Fruit fly (Drosophila melanogaster) whole organism, embryonic: Measurements from ENCODE around the gene CG43755.
A peak's percentile ranks its signal among the peaks of the same experiment; 100 is the strongest.

Experiments used
- Abd-B ChIP-seq: fragments of 200-800 bp; sonication (Bioruptor generic); optimal IDR thresholded peaks from 2 replicates; lab custom pipeline; 2018; ENCODE audit warnings: missing biosample characterization, mild to moderate bottlenecking, missing genetic modification characterization, moderate library complexity
- Asciz ChIP-seq: fragments of 200-800 bp; sonication (Bioruptor generic); optimal IDR thresholded peaks from 2 replicates; lab custom pipeline; 2017; ENCODE audit warnings: missing biosample characterization, mild to moderate bottlenecking, missing genetic modification characterization, missing genetic modification reagents
- Blimp-1 ChIP-seq: fragments of 200-800 bp; sonication (Bioruptor generic); optimal IDR thresholded peaks from 3 replicates; lab custom pipeline; 2018; ENCODE audit warnings: missing biosample characterization, missing genetic modification characterization, mild to moderate bottlenecking, moderate library complexity, missing genetic modification reagents
- BtbVII ChIP-seq: fragments of 200-800 bp; sonication (Bioruptor generic); optimal IDR thresholded peaks from 3 replicates; lab custom pipeline; 2017; ENCODE audit warnings: missing biosample characterization, mild to moderate bottlenecking, missing genetic modification characterization
- CG10209 ChIP-seq: fragments of 200-800 bp; sonication (Bioruptor generic); optimal IDR thresholded peaks from 3 replicates; lab custom pipeline; 2017; ENCODE audit warnings: missing biosample characterization, mild to moderate bottlenecking, missing genetic modification characterization, missing genetic modification reagents
- CG1024 ChIP-seq: fragments of 200-800 bp; sonication (Bioruptor generic); IDR thresholded peaks from 2 replicates; pipeline ENCODE4 v1.3.6; 2022; ENCODE audit warnings: missing biosample characterization, missing genetic modification characterization
- CG10274 ChIP-seq: fragments of 200-800 bp; sonication (Bioruptor generic); optimal IDR thresholded peaks from 3 replicates; lab custom pipeline; 2017; ENCODE audit warnings: missing biosample characterization, mild to moderate bottlenecking, missing genetic modification characterization
- CG10366 ChIP-seq: fragments of 200-800 bp; sonication (Bioruptor generic); IDR thresholded peaks from 2 replicates; pipeline ENCODE4 v1.3.6; 2022; ENCODE audit warnings: missing biosample characterization, missing genetic modification characterization
- CG11247 ChIP-seq: fragments of 200-800 bp; sonication (Bioruptor generic); IDR thresholded peaks from 2 replicates; pipeline ENCODE4 v1.3.6; 2022; ENCODE audit warnings: missing biosample characterization, missing genetic modification characterization
- CG11695 ChIP-seq: fragments of 200-800 bp; sonication (Bioruptor generic); IDR thresholded peaks from 3 replicates; pipeline ENCODE4 v1.3.6; 2022; ENCODE audit warnings: missing biosample characterization, missing genetic modification characterization
- CG12155 ChIP-seq: fragments of 200-800 bp; sonication (Bioruptor generic); optimal IDR thresholded peaks from 3 replicates; lab custom pipeline; 2016; ENCODE audit warnings: missing biosample characterization, missing genetic modification characterization
- CG13123 ChIP-seq: fragments of 200-800 bp; sonication (Bioruptor generic); optimal IDR thresholded peaks from 2 replicates; lab custom pipeline; 2016; ENCODE audit warnings: missing biosample characterization, missing genetic modification characterization
- CG14441 ChIP-seq: fragments of 200-800 bp; sonication (Bioruptor generic); IDR thresholded peaks from 2 replicates; pipeline ENCODE4 v1.3.6; 2022; ENCODE audit warnings: missing biosample characterization, missing genetic modification characterization
- CG15514 ChIP-seq: fragments of 200-800 bp; sonication (Bioruptor generic); optimal IDR thresholded peaks from 3 replicates; lab custom pipeline; 2017; ENCODE audit warnings: missing biosample characterization, missing genetic modification characterization, mild to moderate bottlenecking, moderate library complexity, missing genetic modification reagents
- CG17328 ChIP-seq: fragments of 200-800 bp; sonication (Bioruptor generic); IDR thresholded peaks from 2 replicates; pipeline ENCODE4 v1.3.6; 2022; ENCODE audit warnings: missing biosample characterization, missing genetic modification characterization
- CG17912 ChIP-seq: fragments of 200-800 bp; sonication (Bioruptor generic); optimal IDR thresholded peaks from 2 replicates; lab custom pipeline; 2018; ENCODE audit warnings: missing biosample characterization, mild to moderate bottlenecking, missing genetic modification characterization
- CG1792 ChIP-seq: fragments of 200-800 bp; sonication (Bioruptor generic); optimal IDR thresholded peaks from 2 replicates; lab custom pipeline; 2016; ENCODE audit warnings: missing biosample characterization, missing genetic modification characterization
- CG18262 ChIP-seq: fragments of 200-800 bp; optimal IDR thresholded peaks from 3 replicates; lab custom pipeline; 2019; ENCODE audit warnings: missing biosample characterization, mild to moderate bottlenecking, missing genetic modification characterization, moderate library complexity
- CG30431 ChIP-seq: fragments of 200-800 bp; sonication (Bioruptor generic); optimal IDR thresholded peaks from 2 replicates; lab custom pipeline; 2017; ENCODE audit warnings: missing biosample characterization, missing genetic modification characterization
- CG34376 ChIP-seq: fragments of 200-800 bp; sonication (Bioruptor generic); optimal IDR thresholded peaks from 2 replicates; lab custom pipeline; 2018; ENCODE audit warnings: missing biosample characterization, mild to moderate bottlenecking, missing genetic modification characterization
- CG42726 ChIP-seq: fragments of 200-800 bp; sonication (Bioruptor generic); IDR thresholded peaks from 2 replicates; pipeline ENCODE4 v1.3.6; 2022; ENCODE audit warnings: missing biosample characterization, missing genetic modification characterization; ENCODE audit not compliant: partially characterized antibody
- CG4404 ChIP-seq: fragments of 200-800 bp; sonication (Bioruptor generic); IDR thresholded peaks from 2 replicates; pipeline ENCODE4 v1.3.6; 2022; ENCODE audit warnings: missing biosample characterization, missing genetic modification characterization
- CG7839 ChIP-seq: fragments of 200-800 bp; sonication (Bioruptor generic); optimal IDR thresholded peaks from 3 replicates; lab custom pipeline; 2018; ENCODE audit warnings: missing biosample characterization, mild to moderate bottlenecking, missing genetic modification characterization, moderate library complexity
- CG9609 ChIP-seq: fragments of 200-800 bp; sonication (Bioruptor generic); optimal IDR thresholded peaks from 3 replicates; lab custom pipeline; 2016; ENCODE audit warnings: missing biosample characterization, missing genetic modification characterization
- CHES-1-like ChIP-seq: fragments of 200-800 bp; sonication (Bioruptor generic); optimal IDR thresholded peaks from 2 replicates; lab custom pipeline; 2016; ENCODE audit warnings: missing biosample characterization, missing genetic modification characterization
- Camta ChIP-seq: fragments of 200-800 bp; sonication (Bioruptor generic); optimal IDR thresholded peaks from 2 replicates; lab custom pipeline; 2016; ENCODE audit warnings: missing biosample characterization, missing genetic modification characterization
- Dad ChIP-seq: fragments of 200-800 bp; sonication (Bioruptor generic); optimal IDR thresholded peaks from 3 replicates; lab custom pipeline; 2016; ENCODE audit warnings: missing biosample characterization, missing genetic modification characterization
- Eip74EF ChIP-seq, 2 experiments: fragments of 200-800 bp in 1 of 2; fragments of >200 bp in 1 of 2; sonication (Bioruptor generic) in 1 of 2; optimal IDR thresholded peaks; 2 replicates each; lab custom pipeline; 2017 to 2019; ENCODE audit warnings: missing biosample characterization in 2 of 2, missing genetic modification characterization in 2 of 2, mild to moderate bottlenecking in 1 of 2, moderate library complexity in 1 of 2
- Ets97D ChIP-seq: fragments of 200-800 bp; sonication (Bioruptor generic); optimal IDR thresholded peaks from 3 replicates; lab custom pipeline; 2016; ENCODE audit warnings: missing biosample characterization, missing genetic modification characterization
- Meics ChIP-seq: fragments of 200-800 bp; sonication (Bioruptor generic); optimal IDR thresholded peaks from 2 replicates; lab custom pipeline; 2017; ENCODE audit warnings: missing biosample characterization, mild to moderate bottlenecking, missing genetic modification characterization
- PHDP ChIP-seq: fragments of 200-800 bp; sonication (Bioruptor generic); optimal IDR thresholded peaks from 3 replicates; lab custom pipeline; 2018; ENCODE audit warnings: missing biosample characterization, mild to moderate bottlenecking, missing genetic modification characterization, moderate library complexity
- Rfx ChIP-seq: fragments of 200-800 bp; sonication (Bioruptor generic); IDR thresholded peaks from 2 replicates; pipeline ENCODE4 v1.3.6; 2022; ENCODE audit warnings: missing biosample characterization, missing genetic modification characterization
- Scr ChIP-seq: fragments of 200-800 bp; sonication (Bioruptor generic); IDR thresholded peaks from 2 replicates; pipeline ENCODE4 v1.3.6; 2022; ENCODE audit warnings: missing biosample characterization, missing genetic modification characterization; ENCODE audit not compliant: partially characterized antibody
- Tbp ChIP-seq: fragments of >200 bp; optimal IDR thresholded peaks from 2 replicates; lab custom pipeline; 2018; ENCODE audit warnings: missing biosample characterization, missing genetic modification characterization
- Trl ChIP-seq, 3 experiments: fragments of >200 bp in 2 of 3; fragments of 200-800 bp in 1 of 3; sonication (Bioruptor generic) in 1 of 3; optimal IDR thresholded peaks; 2 replicates in 1 of 3; 3 replicates in 2 of 3; lab custom pipeline; 2016 to 2017; ENCODE audit warnings: missing biosample characterization in 1 of 3, missing genetic modification characterization in 1 of 3
- al ChIP-seq: fragments of 200-800 bp; sonication (Bioruptor generic); IDR thresholded peaks from 2 replicates; pipeline ENCODE4 v1.3.6; 2022; ENCODE audit warnings: missing biosample characterization, missing genetic modification characterization
- dan ChIP-seq: fragments of 200-800 bp; sonication (Bioruptor generic); IDR thresholded peaks from 2 replicates; pipeline ENCODE4 v1.3.6; 2022; ENCODE audit warnings: missing biosample characterization, missing genetic modification characterization
- dmrt11E ChIP-seq: fragments of 200-800 bp; sonication (Bioruptor generic); optimal IDR thresholded peaks from 3 replicates; lab custom pipeline; 2018; ENCODE audit warnings: missing biosample characterization, mild to moderate bottlenecking, missing genetic modification characterization, moderate library complexity
- hbn ChIP-seq: fragments of 200-800 bp; sonication (Bioruptor generic); IDR thresholded peaks from 2 replicates; pipeline ENCODE4 v1.3.6; 2022; ENCODE audit warnings: missing biosample characterization, missing genetic modification characterization; ENCODE audit not compliant: partially characterized antibody
- kah ChIP-seq: fragments of 200-800 bp; sonication (Bioruptor generic); optimal IDR thresholded peaks from 2 replicates; lab custom pipeline; 2018; ENCODE audit warnings: missing biosample characterization, mild to moderate bottlenecking, missing genetic modification characterization
- klu ChIP-seq: fragments of 200-800 bp; sonication (Bioruptor generic); IDR thresholded peaks from 2 replicates; pipeline ENCODE4 v1.3.6; 2022; ENCODE audit warnings: missing biosample characterization, missing genetic modification characterization
- luna ChIP-seq: fragments of 200-800 bp; sonication (Bioruptor generic); optimal IDR thresholded peaks from 2 replicates; lab custom pipeline; 2016; ENCODE audit warnings: missing biosample characterization, missing genetic modification characterization
- onecut ChIP-seq: fragments of 200-800 bp; sonication (Bioruptor generic); IDR thresholded peaks from 2 replicates; pipeline ENCODE4 v1.3.6; 2022; ENCODE audit warnings: missing biosample characterization, missing genetic modification characterization
- shn ChIP-seq: fragments of 200-800 bp; sonication (Bioruptor generic); optimal IDR thresholded peaks from 3 replicates; lab custom pipeline; 2016; ENCODE audit warnings: missing biosample characterization, missing genetic modification characterization
- slbo ChIP-seq: fragments of 200-800 bp; sonication (Bioruptor generic); IDR thresholded peaks from 2 replicates; pipeline ENCODE4 v1.3.6; 2022; ENCODE audit warnings: missing biosample characterization, missing genetic modification characterization
- stwl ChIP-seq: fragments of 200-800 bp; sonication (Bioruptor generic); optimal IDR thresholded peaks from 3 replicates; lab custom pipeline; 2018; ENCODE audit warnings: missing biosample characterization, mild to moderate bottlenecking, missing genetic modification characterization, moderate library complexity
- tna ChIP-seq: fragments of 200-800 bp; sonication (Bioruptor generic); IDR thresholded peaks from 2 replicates; pipeline ENCODE4 v1.3.6; 2022; ENCODE audit warnings: missing biosample characterization, missing genetic modification characterization; ENCODE audit not compliant: partially characterized antibody
- usp ChIP-seq: fragments of >200 bp; optimal IDR thresholded peaks from 2 replicates; lab custom pipeline; 2017; ENCODE audit warnings: missing biosample characterization, missing genetic modification characterization

Gene CG43755

DNA sequence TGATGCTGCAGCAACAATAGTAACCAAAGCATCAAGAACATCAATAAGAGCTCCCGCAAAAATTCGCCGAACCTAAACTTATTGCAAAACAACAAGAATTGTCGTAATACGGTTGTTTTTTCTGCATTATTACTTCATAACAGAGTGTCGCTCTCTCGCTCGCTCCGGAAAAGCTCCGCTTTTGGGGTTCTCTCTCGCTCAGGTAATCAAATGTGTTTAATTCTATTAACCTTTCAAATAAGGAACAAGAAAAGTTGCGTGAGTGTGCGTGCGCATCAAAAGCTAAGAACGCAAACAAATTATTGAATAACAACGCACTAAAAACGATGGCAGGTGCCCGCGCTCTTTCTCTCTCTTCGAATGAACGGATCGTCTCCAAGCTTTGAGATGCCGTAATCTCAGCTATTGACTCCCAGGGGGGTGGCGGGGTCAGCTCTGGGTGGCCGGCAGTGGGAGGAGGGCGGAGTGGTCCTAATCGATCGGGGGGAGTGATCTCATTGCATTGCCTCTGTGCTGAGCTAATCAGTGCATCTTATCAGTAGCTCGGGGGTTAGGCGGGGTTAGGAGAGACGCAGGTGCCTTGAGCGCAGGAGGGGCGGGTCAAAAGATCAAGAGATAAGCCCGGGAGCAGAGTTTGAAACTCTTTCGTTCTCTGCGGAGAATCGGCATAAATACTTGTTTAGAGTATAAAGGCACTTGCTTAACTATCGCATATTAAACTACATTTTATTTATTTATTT, 23.2 kb downstream of the CG43755 start (continued):
- TF ChIP-seq kah (GFP tag; lab: Kevin White, UChicago) (no peak), Asciz (GFP tag; lab: Kevin White, UChicago) (no peak), CG11695 (GFP tag; lab: Robert Waterston, UW) (no peak), CG7839 (tag; lab: Kevin White, UChicago) (no peak), CG4404 (no peak), slbo (GFP tag; lab: Robert Waterston, UW) (peak; percentile 23), Rfx (GFP tag; lab: Robert Waterston, UW) (no peak), BtbVII (GFP tag; lab: Kevin White, UChicago) (peak; percentile 23), PHDP (tag; lab: Kevin White, UChicago) (no peak), dan (GFP tag; lab: Robert Waterston, UW) (no peak), Eip74EF (GFP tag; optimal IDR thresholded peaks at IDR 0.05; lab: Kevin White, UChicago) (no peak), stwl (tag; lab: Kevin White, UChicago) (no peak), CG13123 (no peak), CG1792 (GFP tag; lab: Kevin White, UChicago) (no peak), Tbp (GFP tag; lab: Kevin White, UChicago) (no peak), dmrt11E (no peak), tna (no peak), CG17328 (GFP tag; lab: Robert Waterston, UW) (no peak), klu (no peak), Ets97D (GFP tag; lab: Kevin White, UChicago) (no peak)
- TF ChIP-seq, all 482 proteins: peak for 18

dm6 chr2L:305646-306045, 23.9 kb downstream of the CG43755 start, which contains the start of gene Plc21C:
TSS of gene Plc21C (plus strand) at chr2L:305935.
- TF ChIP-seq CG10274 (GFP tag; lab: Kevin White, UChicago) = no peak
- no peak for TF ChIP-seq CG30431 (GFP tag; lab: Kevin White, UChicago)
- TF ChIP-seq CHES-1-like (GFP tag; lab: Kevin White, UChicago) = peak; percentile 59
- TF ChIP-seq usp (GFP tag; lab: Kevin White, UChicago) = no peak
- TF ChIP-seq CG9609 (GFP tag; lab: Kevin White, UChicago) = peak; percentile 28
- no peak for TF ChIP-seq CG1024 (GFP tag; lab: Robert Waterston, UW)
- TF ChIP-seq luna (GFP tag; lab: Kevin White, UChicago) = no peak
- TF ChIP-seq Blimp-1 (GFP tag; lab: Kevin White, UChicago) = peak; percentile 24
- no peak for TF ChIP-seq Trl (optimal IDR thresholded peaks at IDR 0.05; lab: Kevin White, UChicago)
- TF ChIP-seq Trl (GFP tag; optimal IDR thresholded peaks at IDR 0.05; lab: Kevin White, UChicago) = no peak
- TF ChIP-seq Scr (GFP tag; lab: Robert Waterston, UW) = peak; percentile 42; the same call in 1 of the 2 replicates
- no peak; the same call in 1 of the 2 replicates for TF ChIP-seq CG10366 (GFP tag; lab: Robert Waterston, UW)
- TF ChIP-seq CG17912 = no peak
- peak; percentile 42 for TF ChIP-seq CG18262 (tag; lab: Kevin White, UChicago)
- peak; percentile 16; the same call in 1 of the 2 replicates for TF ChIP-seq al (GFP tag; lab: Robert Waterston, UW)
- TF ChIP-seq CG12155 (GFP tag; lab: Kevin White, UChicago) = peak; percentile 91
- 0 out of 2 replicates have a peak, but pooled peaks have one; percentile 6 for TF ChIP-seq CG11247
- TF ChIP-seq onecut (GFP tag; lab: Robert Waterston, UW) = no peak
- peak; percentile 11 for TF ChIP-seq CG10209 (GFP tag; lab: Kevin White, UChicago)
- peak; percentile 27 for TF ChIP-seq Dad (GFP tag; lab: Kevin White, UChicago)
- peak; percentile 37 for TF ChIP-seq Camta
- TF ChIP-seq CG34376 = peak; percentile 35
- TF ChIP-seq Meics (GFP tag; lab: Kevin White, UChicago) = peak; percentile 20
- no peak; the same call in 1 of the 2 replicates for TF ChIP-seq CG42726
- peak; percentile 34 for TF ChIP-seq shn (GFP tag; lab: Kevin White, UChicago)
- peak; percentile 88 for TF ChIP-seq CG15514 (GFP tag; lab: Kevin White, UChicago)
- peak; percentile 48 for TF ChIP-seq CG14441
- 0 out of 2 replicates have a peak, but pooled peaks have one; percentile 25 for TF ChIP-seq hbn
- TF ChIP-seq Abd-B (GFP tag; lab: Kevin White, UChicago) = peak; percentile 49
